Fruit fly (Drosophila melanogaster): ENCODE measurements around the gene CG17544.

CG17544 gene

dm6 chr2L:19358017-19358471 is 40.2 kb downstream of the CG17544 start (continued):
- TF ChIP-seq CG10274 (GFP tag; optimal IDR thresholded peaks at IDR 0.05) = no peak
- no peak for TF ChIP-seq CG6654 (GFP tag; optimal IDR thresholded peaks at IDR 0.05)
- peak; percentile 89 for TF ChIP-seq Med (GFP tag)
- TF ChIP-seq NC2α (GFP tag; optimal IDR thresholded peaks at IDR 0.05) = peak; percentile 43
- TF ChIP-seq amos (GFP tag; IDR thresholded peaks at IDR 0.05; ENCODE audit: partially characterized antibody) = no peak
- TF ChIP-seq bcd (GFP tag; optimal IDR thresholded peaks at IDR 0.05) = peak; percentile 36
- no peak for TF ChIP-seq CG16779 (GFP tag; IDR thresholded peaks at IDR 0.05)
- no peak for TF ChIP-seq CG34224 (GFP tag; IDR thresholded peaks at IDR 0.05; ENCODE audit: partially characterized antibody)
- 0 out of 2 replicates have a peak, but pooled peaks have one; percentile 23 for TF ChIP-seq CG14014 (GFP tag; IDR thresholded peaks at IDR 0.05)
- TF ChIP-seq D19A (tag; optimal IDR thresholded peaks at IDR 0.05) = peak; percentile 20
- no peak for TF ChIP-seq Bdp1 (GFP tag; optimal IDR thresholded peaks at IDR 0.05)
- no peak for TF ChIP-seq CG13296 (GFP tag; optimal IDR thresholded peaks at IDR 0.05)
- TF ChIP-seq Awh (GFP tag; IDR thresholded peaks at IDR 0.05) = 0 out of 2 replicates have a peak, but pooled peaks have one; percentile 27
- TF ChIP-seq CG10959 (GFP tag; IDR thresholded peaks at IDR 0.05) = 0 out of 2 replicates have a peak, but pooled peaks have one; percentile 52
- TF ChIP-seq Dref (GFP tag; IDR thresholded peaks at IDR 0.05) = no peak
- TF ChIP-seq CG9215 (GFP tag; IDR thresholded peaks at IDR 0.05) = no peak
- TF ChIP-seq CG9932 (GFP tag; IDR thresholded peaks at IDR 0.05) = no peak
- no peak for TF ChIP-seq CG4617 (GFP tag; optimal IDR thresholded peaks at IDR 0.05; ENCODE audit: borderline replicate concordance)
- TF ChIP-seq Chrac-16 (GFP tag; optimal IDR thresholded peaks at IDR 0.05) = peak; percentile 39
- TF ChIP-seq Drgx (GFP tag; IDR thresholded peaks at IDR 0.05) = peak; percentile 92
- TF ChIP-seq nerfin-2 (GFP tag; IDR thresholded peaks at IDR 0.05; ENCODE audit: partially characterized antibody) = no peak
- TF ChIP-seq org-1 (GFP tag; optimal IDR thresholded peaks at IDR 0.05) = peak; percentile 52
- no peak for TF ChIP-seq en (GFP tag; optimal IDR thresholded peaks at IDR 0.05)
- no peak for TF ChIP-seq pb (GFP tag; optimal IDR thresholded peaks at IDR 0.05)
- peak; percentile 20 for TF ChIP-seq Vsx1 (GFP tag; optimal IDR thresholded peaks at IDR 0.05)
- no peak for TF ChIP-seq prd (optimal IDR thresholded peaks at IDR 0.05)
- TF ChIP-seq prd (GFP tag; IDR thresholded peaks at IDR 0.05) = peak; percentile 79; the same call in 2 of the 3 replicates
- no peak for TF ChIP-seq CG14860 (GFP tag; IDR thresholded peaks at IDR 0.05; ENCODE audit: partially characterized antibody)
- no peak for TF ChIP-seq CG9797 (GFP tag; optimal IDR thresholded peaks at IDR 0.05)
- TF ChIP-seq CG9876 (GFP tag; optimal IDR thresholded peaks at IDR 0.05) = no peak
- peak; percentile 58 for TF ChIP-seq CG12236 (GFP tag; optimal IDR thresholded peaks at IDR 0.05)
- TF ChIP-seq Stat92E (GFP tag; optimal IDR thresholded peaks at IDR 0.05) = no peak
- TF ChIP-seq CG3065 (GFP tag; optimal IDR thresholded peaks at IDR 0.05) = no peak
- TF ChIP-seq zfh1 (GFP tag; IDR thresholded peaks at IDR 0.05) = peak; percentile 61
- peak; percentile 62 for TF ChIP-seq CG11504 (tag; optimal IDR thresholded peaks at IDR 0.05)
- no peak for TF ChIP-seq tll (GFP tag; optimal IDR thresholded peaks at IDR 0.05)
- no peak for TF ChIP-seq pzg (GFP tag; optimal IDR thresholded peaks at IDR 0.05)
- TF ChIP-seq CG17912 (GFP tag; optimal IDR thresholded peaks at IDR 0.05) = no peak
- no peak for TF ChIP-seq CG4328 (GFP tag; optimal IDR thresholded peaks at IDR 0.05)
- no peak for TF ChIP-seq ttk (GFP tag; IDR thresholded peaks at IDR 0.05)
- TF ChIP-seq kah (GFP tag; optimal IDR thresholded peaks at IDR 0.05) = no peak
- TF ChIP-seq pros (GFP tag; optimal IDR thresholded peaks at IDR 0.05) = no peak
- peak; percentile 53 for TF ChIP-seq ewg (GFP tag; optimal IDR thresholded peaks at IDR 0.05)
- peak; percentile 49 for TF ChIP-seq unpg (GFP tag; optimal IDR thresholded peaks at IDR 0.05)
- TF ChIP-seq CG7357 (GFP tag; IDR thresholded peaks at IDR 0.05) = no peak
- no peak for TF ChIP-seq bigmax (GFP tag; optimal IDR thresholded peaks at IDR 0.05)
- no peak for TF ChIP-seq CG12769 (tag; optimal IDR thresholded peaks at IDR 0.05)
- TF ChIP-seq Nf-YB (GFP tag; optimal IDR thresholded peaks at IDR 0.05) = peak; percentile 24
- TF ChIP-seq Hsf (GFP tag; optimal IDR thresholded peaks at IDR 0.05) = peak; percentile 70
- TF ChIP-seq Hand (GFP tag; optimal IDR thresholded peaks at IDR 0.05) = no peak
